Worm (Caenorhabditis elegans): ENCODE results near the gene C08G5.7.

Gene C08G5.7

DNA sequence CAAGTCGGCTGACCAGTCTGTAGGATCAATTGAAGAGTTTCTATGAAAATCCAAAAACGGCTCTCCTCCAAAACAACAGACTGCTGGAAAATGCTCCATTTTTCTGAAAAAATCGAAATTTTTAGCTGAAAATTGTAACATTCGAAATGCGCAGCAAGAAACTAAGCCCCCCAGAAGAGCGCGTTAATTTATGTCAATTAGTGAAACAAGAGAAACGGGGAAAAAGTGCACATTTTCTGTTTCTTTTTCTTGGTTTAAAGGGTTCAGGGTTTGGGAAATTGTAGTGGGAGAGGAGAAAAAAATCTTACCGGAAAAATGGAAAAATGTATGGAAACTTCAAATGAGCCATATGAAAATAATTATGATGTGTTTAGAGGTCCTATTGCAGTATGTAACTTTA, at the start of gene C08G5.7:
C08G5.7 (minus strand) TSS at position 101 of the 400 bp plus-strand sequence.
- no peak for TF ChIP-seq vab-15 (tag; optimal IDR thresholded peaks at IDR 0.05)
- no peak for TF ChIP-seq sox-4 (tag; optimal IDR thresholded peaks at IDR 0.05)
- TF ChIP-seq jun-1 (tag; optimal IDR thresholded peaks at IDR 0.05): no peak
- no peak for TF ChIP-seq C04F5.9 (tag; optimal IDR thresholded peaks at IDR 0.05)

DNA sequence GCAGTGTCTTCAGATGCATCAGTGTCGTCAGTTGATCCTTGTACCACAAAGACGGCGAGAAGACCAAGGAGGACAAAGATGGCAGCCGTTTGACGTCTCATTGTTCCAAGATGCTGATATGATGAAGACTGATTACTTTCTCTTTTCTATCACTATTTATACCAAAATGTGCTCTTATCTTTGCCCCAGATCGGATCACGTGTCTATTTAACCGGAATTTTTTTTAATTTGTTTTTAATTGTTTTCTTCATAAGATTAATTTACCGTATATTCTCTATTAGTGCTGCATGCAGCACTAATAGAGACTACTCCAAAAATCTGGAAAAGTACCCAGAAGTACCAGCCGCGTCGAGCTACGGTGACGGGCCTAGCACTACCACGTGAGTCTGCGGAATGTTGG, 49.6 kb upstream of the C08G5.7 start, which contains the start of gene msrp-3:
msrp-3 (minus strand) TSS at position 101 of the 400 bp plus-strand sequence.
- no peak for TF ChIP-seq lsy-2 (tag; optimal IDR thresholded peaks at IDR 0.05)

DNA sequence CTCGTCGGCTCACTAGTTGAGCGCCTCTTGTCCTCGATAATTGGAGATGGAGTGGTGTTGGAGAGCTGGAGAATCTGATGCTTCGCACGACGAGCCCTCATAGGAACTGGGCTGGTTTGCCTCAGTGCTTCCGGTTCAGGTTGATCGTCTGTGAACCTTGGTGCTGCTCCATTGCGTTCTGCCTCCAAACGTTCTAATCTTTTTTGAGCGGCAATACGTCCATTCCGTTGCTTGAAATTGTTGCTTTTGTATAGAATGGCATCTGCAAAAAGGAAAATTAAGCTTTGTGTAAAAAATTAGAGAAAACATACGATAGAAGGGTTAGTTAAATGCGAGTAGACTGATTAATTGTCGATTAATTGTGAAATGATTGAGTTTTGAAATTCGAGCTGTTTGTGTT, 47.8 kb upstream of the C08G5.7 start, which contains the start of gene F46F5.5:
F46F5.5 (minus strand) TSS at position 101 of the 400 bp plus-strand sequence.
- no peak for TF ChIP-seq unc-130 (tag; optimal IDR thresholded peaks at IDR 0.05)

DNA sequence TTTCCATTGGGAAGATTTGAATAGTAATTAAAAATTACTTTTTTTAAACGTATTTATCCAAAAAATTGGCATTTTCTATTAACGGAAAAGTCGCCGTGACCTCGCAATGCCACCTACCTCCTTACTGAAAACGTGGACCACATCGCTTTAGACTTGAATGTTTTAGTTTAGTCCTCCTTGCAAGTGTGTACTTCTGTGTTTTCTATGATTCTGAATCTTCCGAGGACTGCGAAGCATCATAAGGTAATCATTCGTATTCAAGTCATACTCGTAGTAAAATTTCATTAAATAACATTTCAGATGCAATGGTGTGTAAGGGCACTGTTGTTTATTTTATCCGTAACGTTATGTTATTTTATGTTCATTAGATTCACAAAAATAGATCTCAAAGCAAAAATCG, 43.3 kb upstream of the C08G5.7 start, which contains the start of gene F46F5.11:
F46F5.11 (plus strand) TSS at position 301 of the 400 bp plus-strand sequence.
- TF ChIP-seq fkh-4 (tag; optimal IDR thresholded peaks at IDR 0.05; ENCODE audit: borderline replicate concordance): no peak
- no peak for TF ChIP-seq ceh-63 (GFP tag; optimal IDR thresholded peaks at IDR 0.05)
- no peak for TF ChIP-seq snpc-4 (tag; optimal IDR thresholded peaks at IDR 0.05)
- TF ChIP-seq unc-62 (GFP tag; optimal IDR thresholded peaks at IDR 0.05): no peak
- TF ChIP-seq sox-4 (tag; optimal IDR thresholded peaks at IDR 0.05): no peak
- no peak for TF ChIP-seq lin-15B (tag; optimal IDR thresholded peaks at IDR 0.05)
- TF ChIP-seq fkh-8 (tag; optimal IDR thresholded peaks at IDR 0.05): no peak
- TF ChIP-seq egl-27 (tag; optimal IDR thresholded peaks at IDR 0.05): no peak
- no peak for TF ChIP-seq fkh-10 (GFP tag; optimal IDR thresholded peaks at IDR 0.05)
- no peak for TF ChIP-seq nhr-47 (tag; optimal IDR thresholded peaks at IDR 0.05)
- TF ChIP-seq hlh-17 (GFP tag; optimal IDR thresholded peaks at IDR 0.05; ENCODE audit: borderline replicate concordance): no peak
- no peak for TF ChIP-seq lin-39 (tag; optimal IDR thresholded peaks at IDR 0.05)
- TF ChIP-seq ama-1 (optimal IDR thresholded peaks at IDR 0.05): no peak
- no peak for TF ChIP-seq nhr-28 (tag; optimal IDR thresholded peaks at IDR 0.05)
- no peak for TF ChIP-seq pax-3 (tag; optimal IDR thresholded peaks at IDR 0.05)
- TF ChIP-seq irx-1 (tag; optimal IDR thresholded peaks at IDR 0.05): no peak
- no peak for TF ChIP-seq tlp-1 (tag; optimal IDR thresholded peaks at IDR 0.05)
- no peak for TF ChIP-seq ets-5 (GFP tag; IDR thresholded peaks at IDR 0.05)
- TF ChIP-seq egl-13 (tag; optimal IDR thresholded peaks at IDR 0.05): no peak
- no peak for TF ChIP-seq lin-13 (GFP tag; optimal IDR thresholded peaks at IDR 0.05)

DNA sequence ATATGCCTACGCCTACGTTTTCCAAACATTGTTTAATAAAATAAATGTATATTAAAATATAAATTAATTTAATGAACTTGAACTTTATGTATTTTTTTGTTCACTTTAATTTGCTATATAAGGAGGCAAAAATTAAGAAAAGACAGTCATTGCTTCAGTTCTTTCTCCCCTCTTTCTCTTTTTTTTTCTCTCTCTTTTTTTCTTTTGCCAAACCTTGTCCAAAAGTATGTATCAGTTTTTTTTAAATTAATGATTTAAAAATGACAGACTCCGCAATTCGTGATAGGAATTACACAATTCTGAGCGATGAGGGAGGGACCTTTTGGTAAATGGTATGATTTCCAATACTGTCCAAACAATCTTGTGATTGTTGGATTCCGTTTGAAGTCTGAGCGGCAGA, 37.9 kb upstream of the C08G5.7 start, which contains the start of gene F46F5.13:
F46F5.13 (plus strand) TSS at position 301 of the 400 bp plus-strand sequence.
- TF ChIP-seq fkh-10 (GFP tag; optimal IDR thresholded peaks at IDR 0.05): no peak
- no peak for TF ChIP-seq lin-15B (tag; optimal IDR thresholded peaks at IDR 0.05)
- no peak for TF ChIP-seq lir-3 (tag; optimal IDR thresholded peaks at IDR 0.05; ENCODE audit: poor library complexity)
- no peak for TF ChIP-seq vab-15 (tag; optimal IDR thresholded peaks at IDR 0.05)
- no peak for TF ChIP-seq ceh-88 (GFP tag; IDR thresholded peaks at IDR 0.05)
- TF ChIP-seq efl-3 (GFP tag; optimal IDR thresholded peaks at IDR 0.05): no peak
- no peak for TF ChIP-seq egl-13 (tag; optimal IDR thresholded peaks at IDR 0.05)
- no peak for TF ChIP-seq unc-130 (tag; optimal IDR thresholded peaks at IDR 0.05)
- TF ChIP-seq ces-1 (GFP tag; optimal IDR thresholded peaks at IDR 0.05): no peak
- TF ChIP-seq snu-23 (GFP tag; optimal IDR thresholded peaks at IDR 0.05): no peak
- TF ChIP-seq ceh-63 (GFP tag; optimal IDR thresholded peaks at IDR 0.05): no peak
- TF ChIP-seq ztf-11 (tag; optimal IDR thresholded peaks at IDR 0.05): no peak
- TF ChIP-seq nhr-237 (tag; optimal IDR thresholded peaks at IDR 0.05): no peak
- no peak for TF ChIP-seq swsn-7 (tag; optimal IDR thresholded peaks at IDR 0.05)
- TF ChIP-seq isw-1 (GFP tag; IDR thresholded peaks at IDR 0.05): no peak
- no peak for TF ChIP-seq dpl-1 (GFP tag; optimal IDR thresholded peaks at IDR 0.05)
- TF ChIP-seq zip-4 (GFP tag; optimal IDR thresholded peaks at IDR 0.05): no peak
- TF ChIP-seq elt-3 (tag; optimal IDR thresholded peaks at IDR 0.05): no peak
